Fruit fly (Drosophila melanogaster): ENCODE measurements around the gene Arfrp1.

Gene Arfrp1

dm6 chrX:9082600-9082999, 24.3 kb upstream of the Arfrp1 start, which contains the start of gene APC4 (continued):
- TF ChIP-seq CG15696 (tag; optimal IDR thresholded peaks at IDR 0.05) = peak; percentile 29
- peak; percentile 38 for TF ChIP-seq CHES-1-like (GFP tag; optimal IDR thresholded peaks at IDR 0.05)
- peak; percentile 0 for TF ChIP-seq fd3F (GFP tag; optimal IDR thresholded peaks at IDR 0.05)
- TF ChIP-seq CG11695 (GFP tag; IDR thresholded peaks at IDR 0.05) = no peak
- TF ChIP-seq gfzf (GFP tag; optimal IDR thresholded peaks at IDR 0.05) = no peak
- TF ChIP-seq pum (GFP tag; optimal IDR thresholded peaks at IDR 0.05) = peak; percentile 11
- TF ChIP-seq pzg (GFP tag; optimal IDR thresholded peaks at IDR 0.05) = peak; percentile 12
- TF ChIP-seq Bgb (GFP tag; IDR thresholded peaks at IDR 0.05; ENCODE audit: partially characterized antibody) = no peak
- TF ChIP-seq unpg (GFP tag; optimal IDR thresholded peaks at IDR 0.05) = no peak
- no peak for TF ChIP-seq amos (GFP tag; IDR thresholded peaks at IDR 0.05; ENCODE audit: partially characterized antibody)
- peak; percentile 12 for TF ChIP-seq CG10979 (tag; optimal IDR thresholded peaks at IDR 0.05)
- no peak for TF ChIP-seq CG8359 (GFP tag; optimal IDR thresholded peaks at IDR 0.05; ENCODE audit: borderline replicate concordance)
- 0 out of 2 replicates have a peak, but pooled peaks have one; percentile 7 for TF ChIP-seq Ada2b (GFP tag; IDR thresholded peaks at IDR 0.05)
- TF ChIP-seq CG9932 (GFP tag; IDR thresholded peaks at IDR 0.05) = peak; percentile 51
- TF ChIP-seq CrebB (tag; optimal IDR thresholded peaks at IDR 0.05) = no peak
- TF ChIP-seq Taf1 (GFP tag; IDR thresholded peaks at IDR 0.05) = no peak
- TF ChIP-seq CG13624 (GFP tag; optimal IDR thresholded peaks at IDR 0.05) = peak; percentile 27
- peak; percentile 48 for TF ChIP-seq grau (tag; optimal IDR thresholded peaks at IDR 0.05)
- TF ChIP-seq MTF-1 (GFP tag; optimal IDR thresholded peaks at IDR 0.05; ENCODE audit: borderline replicate concordance) = no peak
- TF ChIP-seq Six4 (GFP tag; optimal IDR thresholded peaks at IDR 0.05) = no peak
- no peak for TF ChIP-seq CG7987 (GFP tag; optimal IDR thresholded peaks at IDR 0.05)
- no peak for TF ChIP-seq CG1832 (GFP tag; optimal IDR thresholded peaks at IDR 0.05)
- TF ChIP-seq Oli (tag; optimal IDR thresholded peaks at IDR 0.05) = peak; percentile 29
- peak; percentile 26 for TF ChIP-seq CG4424 (GFP tag; optimal IDR thresholded peaks at IDR 0.05)
- no peak for TF ChIP-seq lab (GFP tag; optimal IDR thresholded peaks at IDR 0.05)
- TF ChIP-seq ato (GFP tag; IDR thresholded peaks at IDR 0.05; ENCODE audit: partially characterized antibody) = no peak
- peak; percentile 16; the same call in 1 of the 2 replicates for TF ChIP-seq slbo (GFP tag; IDR thresholded peaks at IDR 0.05)
- TF ChIP-seq CG11247 (GFP tag; IDR thresholded peaks at IDR 0.05) = no peak
- peak; percentile 68 for TF ChIP-seq CG17361 (GFP tag; IDR thresholded peaks at IDR 0.05)
- TF ChIP-seq kah (GFP tag; optimal IDR thresholded peaks at IDR 0.05) = no peak
- TF ChIP-seq Hmr (GFP tag; optimal IDR thresholded peaks at IDR 0.05) = peak; percentile 17
- TF ChIP-seq CG2116 (GFP tag; optimal IDR thresholded peaks at IDR 0.05) = peak; percentile 43
- peak; percentile 25 for TF ChIP-seq bab2 (GFP tag; optimal IDR thresholded peaks at IDR 0.05)
- TF ChIP-seq CG4820 (GFP tag; optimal IDR thresholded peaks at IDR 0.05) = peak; percentile 31
- peak; percentile 45 for TF ChIP-seq CG18262 (tag; optimal IDR thresholded peaks at IDR 0.05)
- no peak for TF ChIP-seq knrl (GFP tag; IDR thresholded peaks at IDR 0.05; ENCODE audit: partially characterized antibody)
- TF ChIP-seq MESR4 (GFP tag; optimal IDR thresholded peaks at IDR 0.05) = no peak
- TF ChIP-seq Meics (GFP tag; optimal IDR thresholded peaks at IDR 0.05) = peak; percentile 32
- TF ChIP-seq Atf6 (GFP tag; IDR thresholded peaks at IDR 0.05) = no peak
- no peak for TF ChIP-seq twi (tag; optimal IDR thresholded peaks at IDR 0.05)
- no peak for TF ChIP-seq ash1 (GFP tag; optimal IDR thresholded peaks at IDR 0.05)
- TF ChIP-seq Aef1 (GFP tag; IDR thresholded peaks at IDR 0.05) = no peak
- TF ChIP-seq Side (GFP tag; optimal IDR thresholded peaks at IDR 0.05) = no peak
- TF ChIP-seq nom (GFP tag; optimal IDR thresholded peaks at IDR 0.05) = no peak
- no peak for TF ChIP-seq CG14965 (GFP tag; optimal IDR thresholded peaks at IDR 0.05; ENCODE audit: borderline replicate concordance)
- TF ChIP-seq CG4730 (GFP tag; IDR thresholded peaks at IDR 0.05) = no peak
- TF ChIP-seq CG8388 (GFP tag; optimal IDR thresholded peaks at IDR 0.05) = no peak
- TF ChIP-seq corto (GFP tag; optimal IDR thresholded peaks at IDR 0.05) = no peak
- no peak for TF ChIP-seq Lhr (GFP tag; optimal IDR thresholded peaks at IDR 0.05)
- TF ChIP-seq Adf1 (GFP tag; IDR thresholded peaks at IDR 0.05) = no peak

Measured in whole organism, embryonic.